Fruit fly (Drosophila melanogaster) whole organism, embryonic: ENCODE measurements around the gene HipHop.

ENCODE experiments used
- CG10274 ChIP-seq: fragments of 200-800 bp; sonication (Bioruptor generic); optimal IDR thresholded peaks from 3 replicates; lab custom pipeline; 2017; ENCODE audit warnings: missing biosample characterization, mild to moderate bottlenecking, missing genetic modification characterization
- CG11696 ChIP-seq: fragments of 200-800 bp; sonication (Bioruptor generic); IDR thresholded peaks from 2 replicates; pipeline ENCODE4 v1.3.6; 2022; ENCODE audit warnings: missing biosample characterization, missing genetic modification characterization
- CG13894 ChIP-seq: fragments of 200-800 bp; sonication (Bioruptor generic); optimal IDR thresholded peaks from 3 replicates; lab custom pipeline; 2018; ENCODE audit warnings: missing biosample characterization, mild to moderate bottlenecking, missing genetic modification characterization, moderate library complexity
- CG14014 ChIP-seq: fragments of 200-800 bp; sonication (Bioruptor generic); IDR thresholded peaks from 2 replicates; pipeline ENCODE4 v1.3.6; 2022; ENCODE audit warnings: missing biosample characterization, missing genetic modification characterization
- CG14667 ChIP-seq: fragments of 200-800 bp; sonication (Bioruptor generic); IDR thresholded peaks from 2 replicates; pipeline ENCODE4 v1.3.6; 2022; ENCODE audit warnings: missing biosample characterization, missing genetic modification characterization
- CG1529 ChIP-seq: fragments of 200-800 bp; sonication (Bioruptor generic); optimal IDR thresholded peaks from 3 replicates; lab custom pipeline; 2018; ENCODE audit warnings: missing biosample characterization, missing genetic modification characterization
- CG16779 ChIP-seq: fragments of 200-800 bp; sonication (Bioruptor generic); IDR thresholded peaks from 2 replicates; pipeline ENCODE4 v1.3.6; 2022; ENCODE audit warnings: missing biosample characterization, missing genetic modification characterization
- CG16815 ChIP-seq: fragments of 200-800 bp; sonication (Bioruptor generic); optimal IDR thresholded peaks from 3 replicates; lab custom pipeline; 2017; ENCODE audit warnings: missing biosample characterization, mild to moderate bottlenecking, missing genetic modification characterization
- CG17328 ChIP-seq: fragments of 200-800 bp; sonication (Bioruptor generic); IDR thresholded peaks from 2 replicates; pipeline ENCODE4 v1.3.6; 2022; ENCODE audit warnings: missing biosample characterization, missing genetic modification characterization
- CG1832 ChIP-seq: fragments of 200-800 bp; sonication (Bioruptor generic); optimal IDR thresholded peaks from 2 replicates; lab custom pipeline; 2017; ENCODE audit warnings: missing biosample characterization, mild to moderate bottlenecking, missing genetic modification characterization, inconsistent platforms
- CG4730 ChIP-seq: fragments of 200-800 bp; sonication (Bioruptor generic); IDR thresholded peaks from 2 replicates; pipeline ENCODE4 v1.3.6; 2022; ENCODE audit warnings: missing biosample characterization, missing genetic modification characterization
- CG6791 ChIP-seq: fragments of 200-800 bp; sonication (Bioruptor generic); IDR thresholded peaks from 3 replicates; pipeline ENCODE4 v1.3.6; 2022; ENCODE audit warnings: missing biosample characterization, missing genetic modification characterization; ENCODE audit not compliant: partially characterized antibody
- CG8388 ChIP-seq: fragments of 200-800 bp; sonication (Bioruptor generic); optimal IDR thresholded peaks from 2 replicates; lab custom pipeline; 2019; ENCODE audit warnings: missing biosample characterization, mild to moderate bottlenecking, missing genetic modification characterization, moderate library complexity
- Camta ChIP-seq: fragments of 200-800 bp; sonication (Bioruptor generic); optimal IDR thresholded peaks from 2 replicates; lab custom pipeline; 2016; ENCODE audit warnings: missing biosample characterization, missing genetic modification characterization
- Dfd ChIP-seq, 2 experiments: fragments of >200 bp; optimal IDR thresholded peaks; 2 replicates each; lab custom pipeline; 2017; ENCODE audit warnings: missing biosample characterization in 2 of 2, missing genetic modification characterization in 2 of 2
- Ets65A ChIP-seq: fragments of 200-800 bp; sonication (Bioruptor generic); peaks from one replicate; lab custom pipeline; 2016; ENCODE audit warnings: missing biosample characterization, missing genetic modification characterization
- Gug ChIP-seq: fragments of 200-800 bp; sonication (Bioruptor generic); IDR thresholded peaks from 4 replicates; pipeline ENCODE4 v1.3.6; 2022; ENCODE audit warnings: missing biosample characterization, missing genetic modification characterization
- HLH3B ChIP-seq: fragments of 200-800 bp; sonication (Bioruptor generic); IDR thresholded peaks from 2 replicates; pipeline ENCODE4 v1.3.6; 2022; ENCODE audit warnings: missing biosample characterization, missing genetic modification characterization
- HLH4C ChIP-seq: fragments of 200-800 bp; sonication (Bioruptor generic); IDR thresholded peaks from 3 replicates; pipeline ENCODE4 v1.3.6; 2022; ENCODE audit warnings: missing biosample characterization, missing genetic modification characterization; ENCODE audit not compliant: partially characterized antibody
- Hand ChIP-seq: fragments of 200-800 bp; sonication (Bioruptor generic); optimal IDR thresholded peaks from 2 replicates; lab custom pipeline; 2017; ENCODE audit warnings: mild to moderate bottlenecking, missing biosample characterization, missing genetic modification reagents, missing genetic modification characterization
- Hr3 ChIP-seq: fragments of 200-800 bp; sonication (Bioruptor generic); optimal IDR thresholded peaks from 3 replicates; lab custom pipeline; 2016; ENCODE audit warnings: missing biosample characterization, missing genetic modification characterization
- Hsf ChIP-seq: fragments of 200-800 bp; sonication (Bioruptor generic); optimal IDR thresholded peaks from 3 replicates; lab custom pipeline; 2016; ENCODE audit warnings: missing biosample characterization, missing genetic modification characterization
- Kr ChIP-seq: fragments of 200-800 bp; sonication (Bioruptor generic); optimal IDR thresholded peaks from 2 replicates; lab custom pipeline; 2017; ENCODE audit warnings: missing biosample characterization, mild to moderate bottlenecking, missing genetic modification characterization
- Mad ChIP-seq: fragments of 200-800 bp; sonication (Bioruptor generic); optimal IDR thresholded peaks from 2 replicates; lab custom pipeline; 2016; ENCODE audit warnings: missing biosample characterization, missing genetic modification characterization
- Nf-YA ChIP-seq: fragments of 200-800 bp; sonication (Bioruptor generic); IDR thresholded peaks from 2 replicates; pipeline ENCODE4 v1.3.6; 2022; ENCODE audit warnings: missing biosample characterization, missing genetic modification characterization
- Side ChIP-seq: fragments of 200-800 bp; sonication (Bioruptor generic); optimal IDR thresholded peaks from 2 replicates; lab custom pipeline; 2016; ENCODE audit warnings: missing biosample characterization, missing genetic modification characterization
- Trl ChIP-seq, 3 experiments: fragments of >200 bp in 2 of 3; fragments of 200-800 bp in 1 of 3; sonication (Bioruptor generic) in 1 of 3; optimal IDR thresholded peaks; 2 replicates in 1 of 3; 3 replicates in 2 of 3; lab custom pipeline; 2016 to 2017; ENCODE audit warnings: missing biosample characterization in 1 of 3, missing genetic modification characterization in 1 of 3
- bbx ChIP-seq: fragments of 200-800 bp; sonication (Bioruptor generic); IDR thresholded peaks from 2 replicates; pipeline ENCODE4 v1.3.6; 2022; ENCODE audit warnings: missing biosample characterization, missing genetic modification characterization; ENCODE audit not compliant: partially characterized antibody
- cad ChIP-seq: fragments of >200 bp; optimal IDR thresholded peaks from 2 replicates; lab custom pipeline; 2017; ENCODE audit warnings: missing biosample characterization, missing genetic modification characterization
- chm ChIP-seq: fragments of 200-800 bp; sonication (Bioruptor generic); IDR thresholded peaks from 2 replicates; pipeline ENCODE4 v1.3.6; 2022; ENCODE audit warnings: missing biosample characterization, missing genetic modification characterization
- corto ChIP-seq: fragments of 200-800 bp; sonication (Bioruptor generic); optimal IDR thresholded peaks from 2 replicates; lab custom pipeline; 2016; ENCODE audit warnings: missing biosample characterization, mild to moderate bottlenecking, missing genetic modification characterization, moderate library complexity
- croc ChIP-seq: fragments of 200-800 bp; sonication (Bioruptor generic); conservative IDR thresholded peaks from 3 replicates; pipeline ENCODE4 v1.3.6; 2022; ENCODE audit warnings: missing biosample characterization, missing genetic modification characterization
- dati ChIP-seq: fragments of 200-800 bp; sonication (Bioruptor generic); IDR thresholded peaks from 2 replicates; pipeline ENCODE4 v1.3.6; 2022; ENCODE audit warnings: missing biosample characterization, missing genetic modification characterization
- dpn ChIP-seq, 2 experiments: fragments of 200-800 bp; sonication (Bioruptor generic); optimal IDR thresholded peaks; 3 replicates each; lab custom pipeline; 2016; ENCODE audit warnings: missing biosample characterization in 2 of 2, missing genetic modification characterization in 2 of 2
- emc ChIP-seq: fragments of 200-800 bp; sonication (Bioruptor generic); optimal IDR thresholded peaks from 2 replicates; lab custom pipeline; 2016; ENCODE audit warnings: missing biosample characterization, missing genetic modification characterization
- ftz-f1 ChIP-seq: fragments of 200-800 bp; sonication (Bioruptor generic); optimal IDR thresholded peaks from 2 replicates; lab custom pipeline; 2016; ENCODE audit warnings: missing biosample characterization, missing genetic modification characterization
- inv ChIP-seq: fragments of 200-800 bp; sonication (Bioruptor generic); IDR thresholded peaks from 2 replicates; pipeline ENCODE4 v1.3.6; 2022; ENCODE audit warnings: missing biosample characterization, missing genetic modification characterization; ENCODE audit not compliant: partially characterized antibody
- lov ChIP-seq, 2 experiments: fragments of 200-800 bp in 1 of 2; fragments of >200 bp in 1 of 2; sonication (Bioruptor generic) in 1 of 2; IDR thresholded peaks in 1 of 2; optimal IDR thresholded peaks in 1 of 2; 2 replicates in 1 of 2; 3 replicates in 1 of 2; pipeline versions ENCODE4 v1.3.6 to Lab custom; 2017 to 2022; ENCODE audit warnings: missing biosample characterization in 1 of 2, missing genetic modification characterization in 1 of 2
- p53 ChIP-seq: fragments of 200-800 bp; sonication (Bioruptor generic); optimal IDR thresholded peaks from 2 replicates; lab custom pipeline; 2016; ENCODE audit warnings: missing biosample characterization, missing genetic modification characterization
- peb ChIP-seq: fragments of 200-800 bp; sonication (Bioruptor generic); IDR thresholded peaks from 2 replicates; pipeline ENCODE4 v1.3.6; 2022; ENCODE audit warnings: missing biosample characterization, missing genetic modification characterization
- pum ChIP-seq: fragments of 200-800 bp; sonication (Bioruptor generic); optimal IDR thresholded peaks from 2 replicates; lab custom pipeline; 2016; ENCODE audit warnings: missing biosample characterization, missing genetic modification characterization
- row ChIP-seq: fragments of 200-800 bp; sonication (Bioruptor generic); IDR thresholded peaks from 3 replicates; pipeline ENCODE4 v1.3.6; 2022; ENCODE audit warnings: missing biosample characterization, missing genetic modification characterization
- sc ChIP-seq, 3 experiments: fragments of >200 bp in 2 of 3; fragments of 200-800 bp in 1 of 3; sonication (Bioruptor generic) in 1 of 3; optimal IDR thresholded peaks; 2 replicates in 2 of 3; 3 replicates in 1 of 3; lab custom pipeline; 2017; ENCODE audit warnings: mild to moderate bottlenecking in 1 of 3, missing biosample characterization in 1 of 3, missing genetic modification characterization in 1 of 3, missing genetic modification reagents in 1 of 3
- sens ChIP-seq: fragments of 200-800 bp; sonication (Bioruptor generic); peaks from one replicate; lab custom pipeline; 2016; ENCODE audit warnings: missing biosample characterization, missing genetic modification characterization
- seq ChIP-seq: fragments of 200-800 bp; sonication (Bioruptor generic); IDR thresholded peaks from 2 replicates; pipeline ENCODE4 v1.3.6; 2022; ENCODE audit warnings: missing biosample characterization, missing genetic modification characterization
- stc ChIP-seq: fragments of 200-800 bp; sonication (Bioruptor generic); IDR thresholded peaks from 2 replicates; pipeline ENCODE4 v1.3.6; 2022; ENCODE audit warnings: missing biosample characterization, missing genetic modification characterization
- wek ChIP-seq: fragments of 200-800 bp; sonication (Bioruptor generic); optimal IDR thresholded peaks from 3 replicates; lab custom pipeline; 2018; ENCODE audit warnings: missing biosample characterization, mild to moderate bottlenecking, missing genetic modification characterization, moderate library complexity
- yki ChIP-seq: fragments of >200 bp; optimal IDR thresholded peaks from 3 replicates; lab custom pipeline; 2018
- zen2 ChIP-seq: fragments of 200-800 bp; sonication (Bioruptor generic); IDR thresholded peaks from 3 replicates; pipeline ENCODE4 v1.3.6; 2022; ENCODE audit warnings: missing biosample characterization, missing genetic modification characterization; ENCODE audit not compliant: partially characterized antibody

The HipHop gene

dm6 chr3L:18789203-18790018 lies 31.6 kb upstream of the HipHop start (continued):
- TF ChIP-seq Mad (GFP tag; lab: Kevin White, UChicago), result no peak
- no peak for TF ChIP-seq sc (optimal IDR thresholded peaks at IDR 0.05; lab: Kevin White, UChicago)
- TF ChIP-seq sc (GFP tag; optimal IDR thresholded peaks at IDR 0.05; lab: Kevin White, UChicago), result no peak
- TF ChIP-seq Camta, result no peak
- no peak for TF ChIP-seq p53 (GFP tag; lab: Kevin White, UChicago)
- peak; percentile 50; the same call in 1 of the 2 replicates for TF ChIP-seq CG16779
- TF ChIP-seq ftz-f1 (GFP tag; lab: Kevin White, UChicago), result peak; percentile 99
- peak; percentile 33 for TF ChIP-seq CG10274 (GFP tag; lab: Kevin White, UChicago)
- peak; percentile 51; the same call in 1 of the 2 replicates for TF ChIP-seq HLH3B (GFP tag; lab: Robert Waterston, UW)
- peak; percentile 26; the same call in 1 of the 2 replicates for TF ChIP-seq CG17328
- TF ChIP-seq CG16815 (GFP tag; lab: Kevin White, UChicago), result no peak
- TF ChIP-seq CG8388 (GFP tag; lab: Kevin White, UChicago), result no peak
- peak; percentile 11 to 31 for TF ChIP-seq dpn (GFP tag; optimal IDR thresholded peaks at IDR 0.05; lab: Kevin White, UChicago)
- no peak for TF ChIP-seq CG14014 (GFP tag; lab: Robert Waterston, UW)
- TF ChIP-seq chm (GFP tag; lab: Robert Waterston, UW), result peak; percentile 61; the same call in 1 of the 2 replicates
- TF ChIP-seq Side (GFP tag; lab: Kevin White, UChicago), result peak; percentile 25
- no peak for TF ChIP-seq Kr (GFP tag; lab: Kevin White, UChicago)
- TF ChIP-seq CG11696 (GFP tag; lab: Robert Waterston, UW), result peak; percentile 83
- no peak for TF ChIP-seq inv (GFP tag; lab: Robert Waterston, UW)
- TF ChIP-seq peb (GFP tag; lab: Robert Waterston, UW), result no peak
- TF ChIP-seq row, result peak; percentile 32; the same call in 2 of the 3 replicates
- TF ChIP-seq zen2 (GFP tag; lab: Robert Waterston, UW), result no peak
- TF ChIP-seq Hsf (GFP tag; lab: Kevin White, UChicago), result no peak
- no peak for TF ChIP-seq corto (GFP tag; lab: Kevin White, UChicago)
- TF ChIP-seq CG14667, result no peak
- TF ChIP-seq CG1529 (GFP tag; lab: Kevin White, UChicago), result peak; percentile 34
- no peak for TF ChIP-seq lov (optimal IDR thresholded peaks at IDR 0.05; lab: Kevin White, UChicago)
- TF ChIP-seq lov (GFP tag; IDR thresholded peaks at IDR 0.05; lab: Robert Waterston, UW), result no peak
- no peak for TF ChIP-seq croc
- no peak for TF ChIP-seq dati (GFP tag; lab: Robert Waterston, UW)
- no peak for TF ChIP-seq Trl (optimal IDR thresholded peaks at IDR 0.05; lab: Kevin White, UChicago)
- peak; percentile 41 for TF ChIP-seq Trl (GFP tag; optimal IDR thresholded peaks at IDR 0.05; lab: Kevin White, UChicago)
- TF ChIP-seq Ets65A (GFP tag; lab: Kevin White, UChicago), result no peak
- no peak for TF ChIP-seq Dfd (GFP tag; optimal IDR thresholded peaks at IDR 0.05; lab: Kevin White, UChicago)
- no peak for TF ChIP-seq seq (GFP tag; lab: Robert Waterston, UW)
- no peak for TF ChIP-seq HLH4C (GFP tag; lab: Robert Waterston, UW)
- no peak for TF ChIP-seq cad (GFP tag; lab: Kevin White, UChicago)
- peak; percentile 93 for TF ChIP-seq sens (GFP tag; lab: Kevin White, UChicago)
- TF ChIP-seq wek (GFP tag; lab: Kevin White, UChicago), result peak; percentile 81
- TF ChIP-seq bbx (GFP tag; lab: Robert Waterston, UW), result no peak
- peak; percentile 97 for TF ChIP-seq Hr3 (GFP tag; lab: Kevin White, UChicago)
- peak; percentile 61; the same call in 1 of the 2 replicates for TF ChIP-seq stc (GFP tag; lab: Robert Waterston, UW)
- peak; percentile 61 for TF ChIP-seq CG1832 (GFP tag; lab: Kevin White, UChicago)
- peak; percentile 77 for TF ChIP-seq CG13894 (tag; lab: Kevin White, UChicago)
- TF ChIP-seq Gug, result no peak; the same call in 3 of the 4 replicates
- no peak for TF ChIP-seq CG4730 (GFP tag; lab: Robert Waterston, UW)
- TF ChIP-seq pum (GFP tag; lab: Kevin White, UChicago), result no peak
- TF ChIP-seq yki (lab: Kevin White, UChicago), result no peak
- peak; percentile 33 for TF ChIP-seq Hand (GFP tag; lab: Kevin White, UChicago)
- TF ChIP-seq CG6791 (GFP tag; lab: Robert Waterston, UW), result no peak
- TF ChIP-seq Nf-YA (GFP tag; lab: Robert Waterston, UW), result peak; percentile 60
- TF ChIP-seq emc (GFP tag; lab: Kevin White, UChicago), result no peak
